Worm (Caenorhabditis elegans) whole organism, L4 larva: ENCODE data around the gene str-149.

Experiments used
- F10B5.3 ChIP-seq: sonication (generic microtip); optimal IDR thresholded peaks from 2 replicates; lab custom pipeline; 2016; ENCODE audit warnings: mild to moderate bottlenecking, missing genetic modification characterization, missing compliant biosample characterization
- F26F4.8 ChIP-seq: fragments of 200-800 bp; sonication (Bioruptor generic); conservative IDR thresholded peaks from 2 replicates; pipeline ENCODE4 v1.3.6; 2022; ENCODE audit warnings: missing genetic modification characterization, missing compliant biosample characterization
- F37D6.2 ChIP-seq: sonication (generic microtip); optimal IDR thresholded peaks from 2 replicates; lab custom pipeline; 2016; ENCODE audit warnings: mild to moderate bottlenecking, missing genetic modification characterization, missing compliant biosample characterization
- Y48G9A.11 ChIP-seq: fragments of 200-800 bp; sonication (Bioruptor generic); IDR thresholded peaks from 2 replicates; pipeline ENCODE4 v1.3.6; 2022; ENCODE audit warnings: missing genetic modification reagents, missing genetic modification characterization, missing compliant biosample characterization
- ZK546.5 ChIP-seq, 2 experiments: sonication (generic microtip); optimal IDR thresholded peaks; 2 replicates each; lab custom pipeline; 2017; ENCODE audit warnings: missing biosample characterization in 2 of 2, missing genetic modification characterization in 2 of 2
- aly-2 ChIP-seq: sonication (generic microtip); optimal IDR thresholded peaks from 2 replicates; lab custom pipeline; 2018; ENCODE audit warnings: missing biosample characterization, missing genetic modification characterization
- ama-1 ChIP-seq: fragments of 150-350 bp; optimal IDR thresholded peaks from 2 replicates; lab custom pipeline; 2014; ENCODE audit warnings: inconsistent platforms, mixed read lengths
- arid-1 ChIP-seq: fragments of 200-800 bp; sonication (Bioruptor generic); conservative IDR thresholded peaks from 2 replicates; pipeline ENCODE4 v1.3.6; 2022; ENCODE audit warnings: missing genetic modification reagents, missing genetic modification characterization, missing compliant biosample characterization
- ceh-20 ChIP-seq: fragments of 200-800 bp; sonication (Bioruptor generic); IDR thresholded peaks from 2 replicates; pipeline ENCODE4 v1.3.6; 2022; ENCODE audit warnings: missing genetic modification reagents, missing genetic modification characterization, missing compliant biosample characterization
- ceh-28 ChIP-seq: fragments of 150-350 bp; optimal IDR thresholded peaks from 2 replicates; lab custom pipeline; 2014; ENCODE audit warnings: missing biosample characterization, missing genetic modification reagents, missing genetic modification characterization
- ceh-44 ChIP-seq: fragments of 200-800 bp; sonication (Bioruptor generic); IDR thresholded peaks from 2 replicates; pipeline ENCODE4 v1.3.6; 2022; ENCODE audit warnings: missing genetic modification reagents, missing genetic modification characterization, missing compliant biosample characterization
- ceh-62 ChIP-seq: sonication (generic microtip); optimal IDR thresholded peaks from 2 replicates; lab custom pipeline; 2017; ENCODE audit warnings: missing biosample characterization, missing genetic modification characterization
- ceh-82 ChIP-seq: sonication (generic microtip); optimal IDR thresholded peaks from 2 replicates; lab custom pipeline; 2017; ENCODE audit warnings: missing biosample characterization, missing genetic modification characterization
- egl-27 ChIP-seq: sonication (generic microtip); optimal IDR thresholded peaks from 3 replicates; lab custom pipeline; 2017; ENCODE audit warnings: missing biosample characterization, missing genetic modification reagents, missing genetic modification characterization
- egl-43 ChIP-seq: fragments of 200-800 bp; sonication (Bioruptor generic); IDR thresholded peaks from 2 replicates; pipeline ENCODE4 v1.3.6; 2022; ENCODE audit warnings: missing genetic modification reagents, missing genetic modification characterization, missing compliant biosample characterization
- fos-1 ChIP-seq: fragments of 150-350 bp; optimal IDR thresholded peaks from 2 replicates; lab custom pipeline; 2014; ENCODE audit warnings: missing biosample characterization, missing genetic modification characterization
- hif-1 ChIP-seq, 2 experiments: sonication (generic microtip); optimal IDR thresholded peaks; 2 replicates each; lab custom pipeline; 2016 to 2017; ENCODE audit warnings: missing compliant biosample characterization in 2 of 2, missing genetic modification characterization in 2 of 2, missing genetic modification reagents in 2 of 2, missing genotype in 2 of 2, mild to moderate bottlenecking in 1 of 2
- lin-1 ChIP-seq: fragments of 200-800 bp; sonication (Bioruptor generic); IDR thresholded peaks from 2 replicates; pipeline ENCODE4 v1.3.6; 2022; ENCODE audit warnings: missing genetic modification reagents, missing genetic modification characterization, missing compliant biosample characterization
- lin-15B ChIP-seq: fragments of 150-350 bp; sonication (generic microtip); optimal IDR thresholded peaks from 3 replicates; lab custom pipeline; 2014; ENCODE audit warnings: missing biosample characterization, missing genetic modification characterization
- lin-38 ChIP-seq: fragments of 200-800 bp; sonication (Bioruptor generic); IDR thresholded peaks from 2 replicates; pipeline ENCODE4 v1.3.6; 2022; ENCODE audit warnings: missing genetic modification reagents, missing genetic modification characterization, missing compliant biosample characterization
- lir-3 ChIP-seq: sonication (generic microtip); optimal IDR thresholded peaks from 2 replicates; lab custom pipeline; 2016; ENCODE audit warnings: mild to moderate bottlenecking, missing genetic modification characterization, missing compliant biosample characterization
- madf-9 ChIP-seq: fragments of 200-800 bp; sonication (Bioruptor generic); conservative IDR thresholded peaks from 2 replicates; pipeline ENCODE4 v1.3.6; 2022; ENCODE audit warnings: missing genetic modification reagents, missing genetic modification characterization, missing compliant biosample characterization
- mdt-29 ChIP-seq: fragments of 200-800 bp; sonication (Bioruptor generic); IDR thresholded peaks from 2 replicates; pipeline ENCODE4 v1.3.6; 2022; ENCODE audit warnings: missing genetic modification reagents, missing genetic modification characterization, missing compliant biosample characterization
- mep-1 ChIP-seq: fragments of 150-350 bp; sonication (generic microtip); optimal IDR thresholded peaks from 3 replicates; lab custom pipeline; 2014; ENCODE audit warnings: missing biosample characterization, missing genetic modification characterization
- nhr-10 ChIP-seq: fragments of 150-350 bp; optimal IDR thresholded peaks from 2 replicates; lab custom pipeline; 2014; ENCODE audit warnings: missing biosample characterization, missing genetic modification characterization
- nhr-237 ChIP-seq: sonication (generic microtip); optimal IDR thresholded peaks from 2 replicates; lab custom pipeline; 2017; ENCODE audit warnings: missing biosample characterization, missing genetic modification characterization
- nhr-48 ChIP-seq: sonication (generic microtip); optimal IDR thresholded peaks from 2 replicates; lab custom pipeline; 2016; ENCODE audit warnings: mild to moderate bottlenecking, missing genetic modification characterization, missing compliant biosample characterization
- nhr-6 ChIP-seq: fragments of 150-350 bp; optimal IDR thresholded peaks from 2 replicates; lab custom pipeline; 2014; ENCODE audit warnings: missing biosample characterization, missing genetic modification characterization
- nhr-76 ChIP-seq: fragments of 150-350 bp; optimal IDR thresholded peaks from 2 replicates; lab custom pipeline; 2014; ENCODE audit warnings: missing biosample characterization, missing genetic modification characterization
- php-3 ChIP-seq: fragments of 200-800 bp; sonication (Bioruptor generic); IDR thresholded peaks from 2 replicates; pipeline ENCODE4 v1.3.6; 2022; ENCODE audit warnings: missing genetic modification reagents, missing genetic modification characterization, missing compliant biosample characterization
- pqm-1 ChIP-seq: sonication (generic microtip); optimal IDR thresholded peaks from 2 replicates; lab custom pipeline; 2017; ENCODE audit warnings: missing biosample characterization, missing genetic modification characterization
- set-16 ChIP-seq: fragments of 200-800 bp; sonication (Bioruptor generic); IDR thresholded peaks from 2 replicates; pipeline ENCODE4 v1.3.6; 2022; ENCODE audit warnings: missing genetic modification reagents, missing genetic modification characterization, missing compliant biosample characterization
- snpc-1.2 ChIP-seq: fragments of 200-800 bp; sonication (Bioruptor generic); IDR thresholded peaks from 2 replicates; pipeline ENCODE4 v1.3.6; 2022; ENCODE audit warnings: missing genetic modification reagents, missing genetic modification characterization, missing compliant biosample characterization
- snpc-4 ChIP-seq: fragments of 150-350 bp; optimal IDR thresholded peaks from 2 replicates; lab custom pipeline; 2014; ENCODE audit warnings: missing biosample characterization, missing genetic modification characterization
- spr-1 ChIP-seq: sonication (generic microtip); optimal IDR thresholded peaks from 2 replicates; lab custom pipeline; 2016; ENCODE audit warnings: mild to moderate bottlenecking, missing genetic modification characterization, missing compliant biosample characterization
- spr-3 ChIP-seq: fragments of 200-800 bp; sonication (Bioruptor generic); optimal IDR thresholded peaks from 2 replicates; lab custom pipeline; 2018; ENCODE audit warnings: mild to moderate bottlenecking, missing genetic modification characterization, missing compliant biosample characterization
- tag-97 ChIP-seq: fragments of 200-800 bp; sonication (Bioruptor generic); IDR thresholded peaks from 2 replicates; pipeline ENCODE4 v1.3.6; 2022; ENCODE audit warnings: missing genetic modification characterization, missing compliant biosample characterization
- zag-1 ChIP-seq: fragments of 150-350 bp; optimal IDR thresholded peaks from 2 replicates; lab custom pipeline; 2014; ENCODE audit warnings: missing biosample characterization, missing genetic modification characterization
- zfp-3 ChIP-seq: fragments of 200-800 bp; sonication (Bioruptor generic); conservative IDR thresholded peaks from 2 replicates; pipeline ENCODE4 v1.3.6; 2022; ENCODE audit warnings: missing genetic modification reagents, missing genetic modification characterization, missing compliant biosample characterization
- zip-11 ChIP-seq: fragments of 200-800 bp; sonication (Bioruptor generic); IDR thresholded peaks from 2 replicates; pipeline ENCODE4 v1.3.6; 2022; ENCODE audit warnings: missing genetic modification characterization, missing compliant biosample characterization
- zip-2 ChIP-seq: fragments of 150-350 bp; optimal IDR thresholded peaks from 2 replicates; lab custom pipeline; 2014; ENCODE audit warnings: missing biosample characterization, missing genetic modification characterization
- ztf-11 ChIP-seq: fragments of 150-350 bp; optimal IDR thresholded peaks from 2 replicates; lab custom pipeline; 2014; ENCODE audit warnings: missing biosample characterization, missing genetic modification characterization

Gene str-149

ce11 chrV:16582973-16583372 lies 9.7 kb downstream of the str-149 start, which contains the start of gene str-150:
Gene str-150 (plus strand): TSS chrV:16583273.
- no peak for TF ChIP-seq spr-1 (tag; lab: Kevin White, UChicago)
- TF ChIP-seq ceh-44 (GFP tag; lab: Robert Waterston, UW), result no peak
- TF ChIP-seq F10B5.3 (tag; lab: Kevin White, UChicago), result no peak
- TF ChIP-seq lir-3, result no peak
- no peak for TF ChIP-seq egl-27 (tag; lab: Kevin White, UChicago)
- TF ChIP-seq ceh-20, result no peak
- no peak for TF ChIP-seq tag-97 (GFP tag; lab: Robert Waterston, UW)
- no peak for TF ChIP-seq Y48G9A.11 (GFP tag; lab: Robert Waterston, UW)
- no peak for TF ChIP-seq aly-2 (tag; lab: Kevin White, UChicago)
- TF ChIP-seq nhr-237 (tag; lab: Kevin White, UChicago), result no peak
- TF ChIP-seq php-3 (GFP tag; lab: Robert Waterston, UW), result no peak
- no peak for TF ChIP-seq F37D6.2 (tag; lab: Kevin White, UChicago)
- TF ChIP-seq fos-1 (tag; lab: Kevin White, UChicago), result no peak
- TF ChIP-seq egl-43 (GFP tag; lab: Robert Waterston, UW), result no peak
- no peak for TF ChIP-seq pqm-1 (tag; lab: Kevin White, UChicago)
- no peak for TF ChIP-seq zfp-3 (GFP tag; lab: Robert Waterston, UW)
- TF ChIP-seq, all 104 proteins: peak for 0

- TF ChIP-seq zip-2 (tag; lab: Kevin White, UChicago), result no peak
- TF ChIP-seq zip-11 (GFP tag; lab: Robert Waterston, UW), result no peak
- TF ChIP-seq zag-1 (tag; lab: Kevin White, UChicago), result no peak
- no peak for TF ChIP-seq nhr-6 (tag; lab: Kevin White, UChicago)
- TF ChIP-seq arid-1 (GFP tag; lab: Robert Waterston, UW), result no peak
- no peak for TF ChIP-seq F26F4.8
- TF ChIP-seq ceh-44 (GFP tag; lab: Robert Waterston, UW), result no peak
- no peak for TF ChIP-seq ZK546.5 (tag; optimal IDR thresholded peaks at IDR 0.05; lab: Kevin White, UChicago)
- no peak for TF ChIP-seq nhr-76
- no peak for TF ChIP-seq snpc-4 (tag; lab: Kevin White, UChicago)
- TF ChIP-seq hif-1 (tag; optimal IDR thresholded peaks at IDR 0.05; lab: Kevin White, UChicago), result no peak
- TF ChIP-seq lin-15B (tag; lab: Kevin White, UChicago), result no peak
- no peak for TF ChIP-seq ztf-11
- no peak for TF ChIP-seq spr-3
- no peak for TF ChIP-seq mep-1 (tag; lab: Kevin White, UChicago)
- TF ChIP-seq, all 104 proteins: peak for 0
These were observed 15.2 kb downstream of the str-149 start, which contains the start of gene srw-73 for ce11 chrV:16588428-16588827. Gene srw-73 (minus strand): TSS chrV:16588528.

DNA sequence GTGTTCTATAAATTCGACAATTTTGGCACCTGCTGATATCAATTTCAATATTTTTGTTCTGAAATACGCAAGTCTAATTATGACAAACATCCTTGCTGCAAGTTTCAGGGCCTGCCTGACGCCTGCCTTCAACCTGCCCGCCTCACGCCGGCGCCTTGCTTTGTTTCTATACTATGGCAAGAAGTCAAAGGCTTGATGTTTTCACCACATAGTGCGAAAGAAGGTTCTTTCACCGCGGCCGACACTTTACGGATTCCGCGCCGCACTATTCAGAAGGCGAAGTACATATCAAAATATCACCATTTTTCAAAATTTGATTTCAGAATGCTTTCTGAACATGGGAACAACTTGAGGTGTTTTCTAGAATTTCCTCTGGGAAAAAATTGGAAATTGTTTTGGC lies 16.2 kb downstream of the str-149 start:
- TF ChIP-seq ceh-28, result no peak
- TF ChIP-seq lin-38 (GFP tag; lab: Robert Waterston, UW), result no peak
- TF ChIP-seq ceh-62, result no peak
- no peak for TF ChIP-seq madf-9 (GFP tag; lab: Robert Waterston, UW)
- TF ChIP-seq nhr-48 (tag; lab: Kevin White, UChicago), result no peak
- no peak for TF ChIP-seq set-16
- TF ChIP-seq ceh-82 (tag; lab: Kevin White, UChicago), result no peak
- TF ChIP-seq nhr-10 (tag; lab: Kevin White, UChicago), result no peak
- TF ChIP-seq snpc-1.2 (GFP tag; lab: Robert Waterston, UW), result no peak
- TF ChIP-seq pqm-1 (tag; lab: Kevin White, UChicago), result no peak
- no peak for TF ChIP-seq php-3 (GFP tag; lab: Robert Waterston, UW)
- TF ChIP-seq lin-1 (GFP tag; lab: Robert Waterston, UW), result no peak
- no peak for TF ChIP-seq ama-1
- no peak for TF ChIP-seq mdt-29
